Worm (Caenorhabditis elegans) whole organism, L1 larva: ENCODE measurements around the gene F46C5.4.
A peak's percentile ranks its signal among the peaks of the same experiment; 100 is the strongest.

Source experiments
- Y116A8C.19 ChIP-seq: sonication (generic microtip); optimal IDR thresholded peaks from 2 replicates; lab custom pipeline; 2016; ENCODE audit warnings: missing compliant biosample characterization, missing genetic modification characterization, borderline replicate concordance
- aha-1 ChIP-seq: fragments of 150-350 bp; optimal IDR thresholded peaks from 2 replicates; lab custom pipeline; 2014; ENCODE audit warnings: missing biosample characterization, missing genetic modification characterization
- aly-2 ChIP-seq: fragments of 150-350 bp; optimal IDR thresholded peaks from 2 replicates; lab custom pipeline; 2014; ENCODE audit warnings: missing biosample characterization, missing genetic modification characterization
- ama-1 ChIP-seq: fragments of 150-350 bp; optimal IDR thresholded peaks from 2 replicates; lab custom pipeline; 2014
- blmp-1 ChIP-seq: fragments of 150-350 bp; optimal IDR thresholded peaks from 2 replicates; lab custom pipeline; 2014; ENCODE audit warnings: missing biosample characterization, missing genetic modification characterization
- ceh-63 ChIP-seq: fragments of 200-800 bp; sonication (Bioruptor generic); optimal IDR thresholded peaks from 2 replicates; lab custom pipeline; 2018; ENCODE audit warnings: mild to moderate bottlenecking, missing genetic modification characterization, missing compliant biosample characterization
- ceh-8 ChIP-seq: fragments of 200-800 bp; sonication (Bioruptor generic); optimal IDR thresholded peaks from 2 replicates; lab custom pipeline; 2018; ENCODE audit warnings: mild to moderate bottlenecking, missing genetic modification characterization, moderate library complexity, missing compliant biosample characterization
- ceh-90 ChIP-seq: sonication (generic microtip); optimal IDR thresholded peaks from 2 replicates; lab custom pipeline; 2016; ENCODE audit warnings: missing genetic modification characterization, missing compliant biosample characterization
- dpl-1 ChIP-seq, 3 experiments: fragments of 150-350 bp in 2 of 3; sonication (generic microtip) in 1 of 3; optimal IDR thresholded peaks; 2 replicates each; lab custom pipeline; 2014 to 2017; ENCODE audit warnings: missing biosample characterization in 3 of 3, missing genetic modification characterization in 3 of 3, missing genetic modification reagents in 3 of 3
- dsc-1 ChIP-seq: sonication (generic microtip); optimal IDR thresholded peaks from 2 replicates; lab custom pipeline; 2016; ENCODE audit warnings: mild to moderate bottlenecking, missing genetic modification characterization, missing compliant biosample characterization
- efl-1 ChIP-seq, 4 experiments: fragments of 150-350 bp; optimal IDR thresholded peaks in 3 of 4; peaks in 1 of 4; 1 replicate in 1 of 4; 2 replicates in 3 of 4; lab custom pipeline; 2014; ENCODE audit warnings: missing biosample characterization in 2 of 4, missing genetic modification characterization in 2 of 4, missing genetic modification reagents in 2 of 4
- egl-13 ChIP-seq: sonication (generic microtip); optimal IDR thresholded peaks from 2 replicates; lab custom pipeline; 2016; ENCODE audit warnings: missing genotype, missing genetic modification reagents, missing genetic modification characterization, missing compliant biosample characterization
- elt-2 ChIP-seq: sonication (generic microtip); optimal IDR thresholded peaks from 2 replicates; lab custom pipeline; 2016; ENCODE audit warnings: missing genetic modification characterization, mild to moderate bottlenecking, inconsistent platforms, missing compliant biosample characterization, missing genetic modification reagents
- fkh-10 ChIP-seq: sonication (generic microtip); optimal IDR thresholded peaks from 2 replicates; lab custom pipeline; 2017; ENCODE audit warnings: missing biosample characterization, missing genetic modification reagents, missing genetic modification characterization
- fkh-4 ChIP-seq: sonication (generic microtip); optimal IDR thresholded peaks from 2 replicates; lab custom pipeline; 2016; ENCODE audit warnings: missing compliant biosample characterization, missing genetic modification characterization, borderline replicate concordance
- fkh-8 ChIP-seq: sonication (generic microtip); optimal IDR thresholded peaks from 2 replicates; lab custom pipeline; 2016; ENCODE audit warnings: mild to moderate bottlenecking, missing genetic modification characterization, missing compliant biosample characterization
- fos-1 ChIP-seq: fragments of 150-350 bp; optimal IDR thresholded peaks from 2 replicates; lab custom pipeline; 2014; ENCODE audit warnings: missing biosample characterization, missing genetic modification characterization
- grh-1 ChIP-seq: fragments of 200-800 bp; sonication (Bioruptor generic); IDR thresholded peaks from 2 replicates; pipeline ENCODE4 v1.3.6; 2022; ENCODE audit warnings: missing genetic modification reagents, missing genetic modification characterization, missing compliant biosample characterization
- hlh-17 ChIP-seq: fragments of 200-800 bp; sonication (Bioruptor generic); optimal IDR thresholded peaks from 2 replicates; lab custom pipeline; 2018; ENCODE audit warnings: missing genetic modification characterization, mild to moderate bottlenecking, missing compliant biosample characterization, moderate library complexity, borderline replicate concordance
- hpl-2 ChIP-seq: fragments of 150-350 bp; optimal IDR thresholded peaks from 2 replicates; lab custom pipeline; 2014; ENCODE audit warnings: missing biosample characterization, missing genetic modification reagents, missing genetic modification characterization
- irx-1 ChIP-seq: sonication (generic microtip); optimal IDR thresholded peaks from 2 replicates; lab custom pipeline; 2016; ENCODE audit warnings: missing genetic modification characterization, missing compliant biosample characterization
- jun-1 ChIP-seq: fragments of 150-350 bp; optimal IDR thresholded peaks from 2 replicates; lab custom pipeline; 2014; ENCODE audit warnings: missing biosample characterization, missing genetic modification reagents, missing genetic modification characterization
- mef-2 ChIP-seq: fragments of 150-350 bp; optimal IDR thresholded peaks from 2 replicates; lab custom pipeline; 2014; ENCODE audit warnings: missing biosample characterization, missing genetic modification characterization
- nhr-11 ChIP-seq: fragments of 150-350 bp; optimal IDR thresholded peaks from 2 replicates; lab custom pipeline; 2014; ENCODE audit warnings: missing biosample characterization, missing genetic modification characterization
- nhr-20 ChIP-seq: sonication (generic microtip); optimal IDR thresholded peaks from 2 replicates; lab custom pipeline; 2016; ENCODE audit warnings: mild to moderate bottlenecking, missing genetic modification characterization, missing compliant biosample characterization
- nhr-47 ChIP-seq: sonication (generic microtip); optimal IDR thresholded peaks from 2 replicates; lab custom pipeline; 2016; ENCODE audit warnings: mild to moderate bottlenecking, missing genetic modification characterization, moderate library complexity, missing compliant biosample characterization
- nhr-76 ChIP-seq: sonication (generic microtip); optimal IDR thresholded peaks from 2 replicates; lab custom pipeline; 2017; ENCODE audit warnings: missing biosample characterization, missing genetic modification characterization
- nhr-90 ChIP-seq: sonication (generic microtip); optimal IDR thresholded peaks from 2 replicates; lab custom pipeline; 2016; ENCODE audit warnings: mild to moderate bottlenecking, missing genetic modification characterization, missing compliant biosample characterization; ENCODE audit not compliant: poor library complexity
- pqm-1 ChIP-seq: sonication (generic microtip); optimal IDR thresholded peaks from 3 replicates; lab custom pipeline; 2017; ENCODE audit warnings: missing biosample characterization, missing genetic modification characterization
- rnt-1 ChIP-seq: sonication (generic microtip); optimal IDR thresholded peaks from 2 replicates; lab custom pipeline; 2016; ENCODE audit warnings: mild to moderate bottlenecking, missing genetic modification characterization, moderate library complexity, missing compliant biosample characterization
- sox-4 ChIP-seq: sonication (generic microtip); optimal IDR thresholded peaks from 2 replicates; lab custom pipeline; 2016; ENCODE audit warnings: missing genetic modification characterization, missing compliant biosample characterization
- sptf-1 ChIP-seq: fragments of 150-350 bp; optimal IDR thresholded peaks from 2 replicates; lab custom pipeline; 2014; ENCODE audit warnings: missing biosample characterization, missing genetic modification characterization
- swsn-7 ChIP-seq: sonication (generic microtip); optimal IDR thresholded peaks from 2 replicates; lab custom pipeline; 2016; ENCODE audit warnings: missing genetic modification characterization, missing compliant biosample characterization
- tlp-1 ChIP-seq: fragments of 150-350 bp; optimal IDR thresholded peaks from 2 replicates; lab custom pipeline; 2014; ENCODE audit warnings: missing biosample characterization, missing genetic modification characterization
- unc-130 ChIP-seq: fragments of 150-350 bp; optimal IDR thresholded peaks from 2 replicates; lab custom pipeline; 2017; ENCODE audit warnings: missing biosample characterization, missing genetic modification characterization, inconsistent platforms
- unc-98 ChIP-seq: fragments of 200-800 bp; sonication (Bioruptor generic); IDR thresholded peaks from 2 replicates; pipeline ENCODE4 v1.3.6; 2022; ENCODE audit warnings: missing genetic modification characterization, missing compliant biosample characterization
- vab-15 ChIP-seq: sonication (generic microtip); optimal IDR thresholded peaks from 2 replicates; lab custom pipeline; 2017; ENCODE audit warnings: missing genotype, mild to moderate bottlenecking, missing genetic modification characterization, missing compliant biosample characterization
- zag-1 ChIP-seq: fragments of 150-350 bp; optimal IDR thresholded peaks from 2 replicates; lab custom pipeline; 2014; ENCODE audit warnings: missing biosample characterization, missing genetic modification characterization

F46C5.4 gene

ce11 chrII:8789828-8790558, 45.9 kb upstream of the F46C5.4 start, which contains the start of gene F07H5.13 (continued):
- TF ChIP-seq ceh-8 (GFP tag; lab: Kevin White, UChicago) (no peak), elt-2 (tag; lab: Kevin White, UChicago) (peak; percentile 42), fos-1 (tag; lab: Kevin White, UChicago) (no peak), dpl-1 (GFP tag; optimal IDR thresholded peaks at IDR 0.05; lab: Kevin White, UChicago) (no peak), mef-2 (tag; lab: Kevin White, UChicago) (no peak), ceh-63 (GFP tag; lab: Kevin White, UChicago) (no peak), nhr-47 (peak; percentile 58), tlp-1 (tag; lab: Kevin White, UChicago) (no peak), nhr-76 (no peak), vab-15 (tag; lab: Kevin White, UChicago) (no peak), sptf-1 (no peak), blmp-1 (tag; lab: Kevin White, UChicago) (peak; percentile 9), sox-4 (tag; lab: Kevin White, UChicago) (no peak), swsn-7 (tag; lab: Kevin White, UChicago) (peak; percentile 25), fkh-8 (no peak), hpl-2 (no peak), aly-2 (tag; lab: Kevin White, UChicago) (peak; percentile 83), nhr-11 (tag; lab: Kevin White, UChicago) (no peak), fkh-4 (tag; lab: Kevin White, UChicago) (no peak), rnt-1 (tag; lab: Kevin White, UChicago) (no peak), nhr-20 (tag; lab: Kevin White, UChicago) (peak; percentile 23), efl-1 (optimal IDR thresholded peaks at IDR 0.05; lab: Kevin White, UChicago) (no peak), efl-1 (GFP tag; optimal IDR thresholded peaks at IDR 0.05 in 1 of 2; lab: Kevin White, UChicago) (peak in 1 of 2 experiments; percentile 92), ceh-90 (tag; lab: Kevin White, UChicago) (no peak), aha-1 (tag; lab: Kevin White, UChicago) (no peak), egl-13 (tag; lab: Kevin White, UChicago) (no peak), hlh-17 (no peak), pqm-1 (tag; lab: Kevin White, UChicago) (no peak), jun-1 (tag; lab: Kevin White, UChicago) (no peak), fkh-10 (no peak), irx-1 (tag; lab: Kevin White, UChicago) (peak; percentile 2), unc-130 (tag; lab: Kevin White, UChicago) (no peak), ama-1 (lab: Kevin White, UChicago) (peak; percentile 88)

- TF ChIP-seq rnt-1 (tag; lab: Kevin White, UChicago) (no peak), nhr-11 (tag; lab: Kevin White, UChicago) (no peak), nhr-90 (tag; lab: Kevin White, UChicago) (no peak), aha-1 (tag; lab: Kevin White, UChicago) (no peak), Y116A8C.19 (tag; lab: Kevin White, UChicago) (no peak), zag-1 (no peak), dsc-1 (tag; lab: Kevin White, UChicago) (no peak), blmp-1 (tag; lab: Kevin White, UChicago) (no peak), elt-2 (tag; lab: Kevin White, UChicago) (no peak), pqm-1 (tag; lab: Kevin White, UChicago) (no peak), grh-1 (GFP tag; lab: Robert Waterston, UW) (no peak), unc-98 (GFP tag; lab: Robert Waterston, UW) (no peak)
Measured at ce11 chrII:8792640-8793039, 43.2 kb upstream of the F46C5.4 start, which contains the start of gene idpa-2. idpa-2 (minus strand) TSS chrII:8792740.
